Fruit fly (Drosophila melanogaster): ENCODE data around the gene CG32563.

Gene CG32563

DNA sequence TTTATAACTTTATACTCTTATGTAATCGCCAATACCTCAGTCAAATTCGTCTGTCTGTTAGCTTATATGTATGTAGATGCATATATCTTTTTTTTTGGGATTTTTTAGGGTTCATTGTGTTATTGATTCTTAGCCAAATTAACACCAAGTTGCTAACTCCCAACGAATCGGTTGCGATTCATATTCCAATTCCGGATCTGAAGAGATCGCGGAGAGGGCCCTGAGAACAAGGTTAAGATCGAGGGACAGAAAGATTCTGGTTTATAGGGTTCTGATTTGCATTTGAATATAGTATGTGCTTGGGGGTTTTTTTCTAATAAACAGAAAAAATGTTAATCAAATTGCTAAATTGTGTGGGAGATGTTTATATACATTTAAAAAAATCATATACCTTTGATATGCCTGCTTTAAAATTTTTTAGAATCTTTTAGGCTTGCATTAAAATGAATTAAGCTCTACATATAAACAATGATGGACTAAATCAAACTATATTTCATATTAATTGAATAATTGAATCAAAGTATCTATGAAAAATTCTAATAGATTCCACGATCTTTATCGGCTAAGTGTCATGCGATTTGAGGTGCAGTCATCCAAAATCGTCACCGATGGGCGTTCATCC is at the start of gene CG32563:
Gene CG32563 (plus strand): TSS at position 572 of the 622 bp plus-strand sequence.
- TF ChIP-seq CTCF (optimal IDR thresholded peaks at IDR 0.05) (no peak), CG8478 (optimal IDR thresholded peaks at IDR 0.05) (no peak)

DNA sequence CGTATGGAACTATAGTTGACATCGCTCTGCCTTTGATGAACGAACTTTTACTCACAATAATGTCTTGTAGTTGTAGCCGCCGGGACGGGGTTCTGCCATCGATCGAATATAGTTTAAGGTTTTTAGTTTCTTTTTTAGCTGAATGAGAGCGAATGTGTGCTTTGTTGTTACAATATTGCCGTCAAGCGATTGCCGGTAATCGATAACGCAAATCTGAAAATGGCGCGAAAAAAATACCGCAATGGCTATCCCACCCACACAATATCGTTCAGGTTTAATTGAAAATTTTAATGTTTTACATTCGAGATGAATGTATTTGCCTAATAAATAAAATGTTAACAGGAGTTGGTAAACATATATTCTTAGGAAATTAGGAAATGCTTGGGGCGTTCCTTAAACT is 49.1 kb upstream of the CG32563 start, which contains the start of gene xmas:
Gene xmas (minus strand): TSS at position 191 of the 400 bp plus-strand sequence.
- TF ChIP-seq CTCF (optimal IDR thresholded peaks at IDR 0.05) (no peak), CG8478 (optimal IDR thresholded peaks at IDR 0.05) (no peak)

DNA sequence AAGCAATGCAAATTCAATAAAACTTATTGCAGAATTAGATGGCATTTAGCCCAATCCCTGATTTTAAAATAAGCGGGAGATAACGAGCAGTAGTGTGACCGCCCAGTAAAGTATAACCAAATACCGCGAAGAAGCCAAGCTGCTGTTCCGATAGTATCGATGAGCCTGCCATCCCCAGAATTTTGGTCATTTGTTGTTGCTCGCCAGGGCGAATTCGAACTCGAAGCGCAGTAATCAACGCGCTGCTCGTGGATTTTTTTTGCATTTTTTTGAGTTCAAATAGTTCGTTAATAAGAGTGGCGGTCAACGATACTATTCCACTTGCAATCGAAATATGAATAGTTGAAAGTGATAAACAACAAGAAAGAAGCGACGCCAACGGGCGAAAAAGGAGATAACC is 48.4 kb upstream of the CG32563 start, which contains the start of gene baz:
Gene baz (plus strand): TSS at position 188 of the 400 bp plus-strand sequence.
- TF ChIP-seq CTCF (optimal IDR thresholded peaks at IDR 0.05) (peak in 1 of 2 experiments; percentile 23), CG8478 (optimal IDR thresholded peaks at IDR 0.05) (no peak)

DNA sequence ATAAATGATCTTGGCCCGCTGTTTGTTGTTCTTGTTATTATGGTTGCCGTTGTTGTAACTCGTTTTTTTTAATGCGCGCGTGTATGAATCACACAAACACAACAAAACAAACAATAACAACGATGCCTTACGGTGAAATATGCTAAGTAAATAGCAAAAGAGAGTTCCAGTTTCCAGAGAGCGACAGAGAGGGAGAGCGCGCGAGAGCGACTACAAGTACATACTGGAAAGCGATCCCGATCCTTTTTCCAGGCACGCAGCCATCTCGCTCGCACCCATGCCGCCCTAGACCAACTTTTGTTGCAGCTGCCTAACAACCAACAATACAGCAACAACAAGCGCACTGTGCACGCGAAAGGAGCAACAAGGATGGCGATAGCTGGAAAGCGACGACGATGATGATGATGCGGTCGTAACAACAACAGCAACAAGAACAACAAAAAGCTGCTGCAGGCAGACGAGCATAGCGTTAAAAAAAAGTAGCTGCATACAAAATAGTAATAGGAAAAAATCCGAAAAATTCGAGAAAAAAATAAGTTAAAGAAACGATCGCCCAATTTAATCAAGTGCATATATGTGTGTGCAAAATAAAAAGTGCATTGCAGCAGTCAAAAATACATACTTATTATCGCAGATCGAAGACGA is 47.7 kb upstream of the CG32563 start:
- no peak for TF ChIP-seq CTCF (optimal IDR thresholded peaks at IDR 0.05)

DNA sequence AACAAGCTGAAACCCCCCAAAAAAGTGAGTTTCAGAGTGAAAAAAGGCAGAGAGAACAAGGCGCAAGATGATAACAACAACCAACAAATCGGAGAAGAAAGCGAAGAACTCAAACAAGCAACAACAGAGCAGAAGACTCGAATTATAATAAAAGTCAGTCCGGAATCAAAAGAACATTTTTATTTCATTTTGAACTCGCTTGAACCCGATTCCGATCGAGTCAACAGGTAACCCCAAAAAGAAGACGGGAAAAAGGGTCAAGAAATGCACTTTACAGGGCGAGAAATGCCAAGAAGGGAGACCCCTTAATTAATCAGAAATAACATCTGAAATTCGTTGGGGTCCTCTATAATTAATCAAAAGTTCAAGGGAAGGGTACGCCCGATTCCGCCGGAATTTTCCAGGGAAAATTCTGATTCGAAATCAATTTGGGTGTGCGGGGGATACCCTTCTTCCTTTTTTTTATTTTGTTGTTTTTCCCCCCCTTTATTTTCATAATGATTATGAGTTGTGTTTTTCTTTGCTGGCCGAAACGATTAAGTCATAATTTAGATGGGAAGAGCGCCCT is 45.7 kb upstream of the CG32563 start:
- TF ChIP-seq CG8478 (optimal IDR thresholded peaks at IDR 0.05), result no peak
- TF ChIP-seq CTCF (optimal IDR thresholded peaks at IDR 0.05), result no peak

DNA sequence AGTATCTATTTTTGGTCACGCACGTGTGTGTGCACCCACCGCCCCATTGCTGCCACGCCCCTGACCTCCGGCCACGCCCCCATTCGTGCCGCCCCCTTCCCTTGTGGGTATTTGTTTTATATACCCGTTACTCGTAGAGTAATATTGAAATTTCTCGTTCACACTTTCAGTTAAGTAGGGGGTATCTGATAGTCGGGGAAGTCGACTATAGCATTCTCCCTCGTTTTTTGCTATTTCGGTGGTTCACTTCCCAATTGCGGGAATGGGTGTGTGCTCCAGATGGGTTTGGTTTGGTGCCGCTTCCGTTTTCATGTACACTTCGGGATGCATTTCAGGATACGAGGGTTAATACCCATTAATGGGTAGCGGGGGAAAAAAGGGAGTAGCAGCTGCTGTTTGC is 40.9 kb upstream of the CG32563 start:
- TF ChIP-seq CG8478 (optimal IDR thresholded peaks at IDR 0.05) (no peak), CTCF (optimal IDR thresholded peaks at IDR 0.05) (no peak)

DNA sequence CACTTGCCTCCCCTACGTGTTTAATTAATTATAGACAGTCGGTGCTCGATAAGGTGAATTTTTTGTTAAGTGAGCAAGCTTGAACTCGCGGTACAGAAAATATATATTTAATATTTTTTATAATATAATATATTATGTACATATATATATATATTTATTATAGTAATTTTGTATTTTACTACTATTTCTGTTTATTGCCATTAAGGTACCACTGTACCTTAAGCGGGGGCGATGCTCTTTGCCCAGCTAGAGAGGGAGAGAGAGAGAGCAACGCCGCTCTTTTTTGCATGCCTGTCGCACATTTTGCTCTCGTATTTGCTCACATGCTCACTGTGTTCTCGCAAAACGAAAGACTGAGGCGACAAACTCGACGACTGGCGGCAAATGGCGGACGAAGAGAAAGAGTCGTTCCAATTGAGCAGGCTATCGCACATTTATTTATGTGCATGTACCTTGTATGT is 37.7 kb upstream of the CG32563 start:
- TF ChIP-seq CG8478 (optimal IDR thresholded peaks at IDR 0.05), result no peak
- no peak for TF ChIP-seq CTCF (optimal IDR thresholded peaks at IDR 0.05)

DNA sequence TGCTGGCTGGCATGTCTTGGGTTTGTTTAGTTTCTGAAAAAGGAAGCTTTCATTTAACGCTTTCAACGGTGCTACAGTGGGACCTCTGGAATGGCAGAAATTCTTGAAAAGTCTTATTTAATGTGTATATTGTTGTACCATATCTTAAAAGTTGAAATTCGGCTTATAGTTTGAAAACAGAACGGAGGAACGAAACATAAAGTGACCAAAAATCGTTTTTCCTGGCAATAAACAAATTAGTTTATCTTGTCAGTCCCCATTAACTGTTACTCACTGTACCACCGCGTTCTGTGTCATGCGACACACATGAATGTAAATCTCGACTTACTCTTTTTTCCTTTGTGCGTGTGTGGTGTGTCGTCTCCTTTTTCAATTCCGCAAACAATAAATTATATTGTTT is 36.1 kb upstream of the CG32563 start:
- TF ChIP-seq CG8478 (optimal IDR thresholded peaks at IDR 0.05), result no peak
- no peak for TF ChIP-seq CTCF (optimal IDR thresholded peaks at IDR 0.05)

DNA sequence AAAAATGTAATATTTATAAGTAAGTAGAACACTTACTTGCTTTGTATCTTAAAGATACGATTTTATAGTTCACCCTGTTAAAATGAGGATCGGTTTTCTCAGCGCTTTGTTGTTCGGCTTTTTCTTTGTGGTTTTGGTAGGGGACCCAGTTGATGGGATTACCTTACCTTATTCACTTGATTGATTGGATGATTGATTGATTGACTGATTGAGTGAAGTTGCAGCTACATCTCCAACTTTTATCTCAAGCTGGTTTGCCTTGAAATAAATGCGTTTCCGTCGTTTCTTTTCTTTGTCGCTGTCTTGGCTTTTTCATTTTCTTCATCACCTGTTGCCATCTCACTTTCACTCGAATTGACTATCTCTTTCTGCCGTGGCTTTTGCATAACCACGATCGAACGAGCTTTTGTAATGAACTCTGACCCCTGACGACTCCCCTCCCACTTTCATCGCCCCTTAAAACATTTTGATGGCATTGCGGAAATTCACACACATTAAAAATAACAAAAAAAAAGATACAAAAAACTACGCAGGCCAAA is 35.4 kb upstream of the CG32563 start:
- TF ChIP-seq CTCF (optimal IDR thresholded peaks at IDR 0.05) (no peak), CG8478 (optimal IDR thresholded peaks at IDR 0.05) (no peak)

DNA sequence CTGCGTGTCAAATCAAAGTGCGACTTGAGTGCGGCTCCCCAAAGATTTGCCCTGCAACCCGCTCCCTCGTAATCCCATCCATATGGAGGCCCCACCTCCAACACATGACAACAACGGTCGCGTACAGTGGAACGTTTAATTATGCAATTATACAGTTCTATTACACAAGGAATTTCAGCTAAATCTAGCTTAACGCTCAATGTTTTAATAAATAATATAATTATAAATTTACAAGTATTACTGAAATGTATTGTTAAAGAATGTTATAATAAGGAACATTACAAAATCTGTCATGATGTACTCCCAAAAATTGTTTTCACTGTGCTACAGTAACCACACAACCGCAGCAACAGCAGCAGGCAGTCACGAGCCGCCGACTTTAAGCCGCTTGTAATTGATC is 34.1 kb upstream of the CG32563 start:
- TF ChIP-seq CTCF (optimal IDR thresholded peaks at IDR 0.05), result no peak
- no peak for TF ChIP-seq CG8478 (optimal IDR thresholded peaks at IDR 0.05)

DNA sequence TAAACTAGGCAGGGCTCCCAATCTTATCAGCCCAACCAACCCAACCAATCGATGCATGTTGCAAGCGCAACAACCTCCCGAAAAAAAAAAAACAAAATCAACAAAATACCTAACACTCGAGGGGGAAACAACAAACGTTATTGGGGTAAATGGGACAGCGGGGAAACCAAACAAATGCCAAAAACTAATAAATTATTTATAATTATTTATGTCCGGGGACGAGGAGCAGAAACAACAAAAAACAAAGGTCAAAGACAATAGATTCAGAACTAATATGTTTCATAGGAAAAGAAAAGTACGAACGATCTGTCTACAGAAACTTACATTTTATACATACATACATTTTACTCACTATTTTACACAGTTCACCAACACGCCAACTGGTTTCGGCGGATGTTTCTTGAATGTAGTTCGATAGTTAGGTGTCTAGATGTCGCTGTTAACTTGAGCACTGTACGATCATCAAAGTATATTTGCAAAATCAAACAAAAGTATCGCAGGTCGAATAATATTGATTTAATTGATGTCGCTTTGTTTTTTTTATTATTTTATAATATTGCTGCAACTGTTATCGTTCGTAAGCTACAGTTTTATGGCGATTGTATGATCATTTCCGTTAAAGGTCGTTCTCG is 32.6 kb upstream of the CG32563 start:
- peak; percentile 93 to 94 for TF ChIP-seq CTCF (optimal IDR thresholded peaks at IDR 0.05)
- no peak for TF ChIP-seq CG8478 (optimal IDR thresholded peaks at IDR 0.05)

DNA sequence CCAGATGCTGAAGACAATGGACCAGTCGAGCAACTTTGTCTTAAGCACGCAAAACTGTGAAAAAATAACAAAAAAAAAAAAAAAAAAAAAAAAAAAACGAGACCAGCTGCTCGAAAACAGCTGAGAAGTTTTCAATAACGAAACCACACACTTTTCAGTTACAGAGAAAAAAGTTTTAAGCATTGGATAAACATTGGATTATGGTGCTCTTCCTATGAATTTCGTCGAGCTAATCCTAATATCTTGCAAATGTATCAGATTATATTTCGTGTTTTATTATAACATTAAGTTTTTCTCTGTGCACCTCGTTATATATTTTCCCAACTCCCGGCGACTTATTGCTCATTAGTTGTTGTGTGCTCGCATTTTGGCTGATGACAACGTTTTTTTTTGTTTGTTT is 31.7 kb upstream of the CG32563 start:
- TF ChIP-seq CG8478 (optimal IDR thresholded peaks at IDR 0.05) (no peak), CTCF (optimal IDR thresholded peaks at IDR 0.05) (no peak)

DNA sequence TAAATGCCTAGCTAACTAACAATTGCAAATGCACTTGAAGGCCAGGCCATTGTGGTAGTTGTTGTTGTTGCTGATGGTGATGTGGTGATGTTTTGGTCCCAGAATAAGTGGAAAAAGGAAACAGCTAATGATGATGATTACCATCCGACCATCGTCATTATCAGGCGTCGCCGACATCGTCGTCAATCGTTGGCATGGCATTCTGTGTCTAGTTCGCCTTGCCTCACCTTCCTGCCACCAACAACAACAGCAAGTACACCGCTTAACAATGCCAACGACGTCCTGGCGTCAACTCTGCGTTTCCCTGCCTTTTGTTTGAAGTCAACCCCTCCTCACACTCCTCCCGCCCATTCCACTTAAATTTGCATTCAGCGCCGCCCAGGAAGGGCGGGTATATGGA is 30.6 kb upstream of the CG32563 start:
- TF ChIP-seq CG8478 (optimal IDR thresholded peaks at IDR 0.05) (no peak), CTCF (optimal IDR thresholded peaks at IDR 0.05) (no peak)

DNA sequence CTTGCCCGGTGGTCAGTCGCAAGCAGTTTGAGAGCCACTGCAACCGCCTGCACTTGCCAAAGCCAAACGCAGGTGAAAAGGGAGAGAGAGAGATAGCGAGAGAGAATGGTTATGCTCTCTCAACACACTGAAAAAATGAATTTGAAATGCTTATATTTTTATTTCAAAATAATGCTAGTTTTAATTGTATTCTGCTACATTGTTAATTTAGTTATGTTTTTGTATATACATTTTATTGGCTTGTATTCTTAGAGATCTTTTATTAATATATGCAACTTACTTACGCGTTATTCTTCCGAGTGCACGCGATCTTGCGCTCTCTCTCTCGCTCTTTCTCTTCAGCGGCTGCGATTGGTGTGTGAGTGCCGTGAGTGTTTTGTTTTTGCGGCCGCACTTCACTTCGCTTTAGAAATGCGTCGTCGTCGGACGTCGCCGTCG is 29.7 kb upstream of the CG32563 start:
- TF ChIP-seq CTCF (optimal IDR thresholded peaks at IDR 0.05) (no peak), CG8478 (optimal IDR thresholded peaks at IDR 0.05) (no peak)

DNA sequence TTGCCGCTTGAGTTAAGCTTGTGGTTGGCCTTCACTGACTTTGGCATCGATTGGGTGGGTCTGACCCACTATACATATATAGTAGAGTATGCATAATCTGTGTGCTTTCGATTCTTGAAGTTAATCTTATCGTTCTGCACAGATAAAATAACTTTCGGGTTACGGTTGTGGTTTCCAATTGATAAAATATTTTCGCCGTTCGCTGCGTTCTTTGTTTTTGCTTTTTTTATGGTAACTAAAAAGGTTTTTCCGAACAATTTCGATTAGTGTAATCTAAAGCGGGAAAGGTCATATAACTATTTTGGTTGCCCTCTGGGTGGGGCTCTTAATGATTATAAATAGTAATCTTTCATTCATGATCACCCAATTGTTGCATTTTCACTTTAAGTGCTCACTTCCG is 27.7 kb upstream of the CG32563 start:
- TF ChIP-seq CG8478 (optimal IDR thresholded peaks at IDR 0.05) (no peak), CTCF (optimal IDR thresholded peaks at IDR 0.05) (no peak)

Data from S2 (cell line).